Worm (Caenorhabditis elegans): ENCODE results near the gene T06E8.8.

Gene T06E8.8

ce11 chrV:10031384-10032171 is 12.0 kb upstream of the T06E8.8 start (continued):
- TF ChIP-seq nhr-77 (tag; optimal IDR thresholded peaks at IDR 0.05) (no peak), aly-2 (tag; optimal IDR thresholded peaks at IDR 0.05) (no peak), ztf-1 (GFP tag; conservative IDR thresholded peaks at IDR 0.05) (no peak), alr-1 (tag; optimal IDR thresholded peaks at IDR 0.05) (no peak), elt-1 (tag; optimal IDR thresholded peaks at IDR 0.05) (no peak), nhr-237 (tag; optimal IDR thresholded peaks at IDR 0.05) (no peak), ztf-11 (tag; optimal IDR thresholded peaks at IDR 0.05) (no peak), lin-13 (GFP tag; optimal IDR thresholded peaks at IDR 0.05) (peak; percentile 11), Y55F3AM.14 (GFP tag; optimal IDR thresholded peaks at IDR 0.05) (no peak), ceh-16 (tag; optimal IDR thresholded peaks at IDR 0.05) (no peak), fos-1 (tag; optimal IDR thresholded peaks at IDR 0.05) (peak; percentile 87), nhr-10 (tag; optimal IDR thresholded peaks at IDR 0.05) (no peak), lsy-2 (tag; optimal IDR thresholded peaks at IDR 0.05) (peak; percentile 6 to 70), R02D3.7 (tag; optimal IDR thresholded peaks at IDR 0.05) (no peak)

ce11 chrV:10035586-10035985 is 8.0 kb upstream of the T06E8.8 start:
- TF ChIP-seq blmp-1 (tag; optimal IDR thresholded peaks at IDR 0.05; ENCODE audit: insufficient read depth) (peak; percentile 32), fos-1 (tag; optimal IDR thresholded peaks at IDR 0.05) (no peak), nhr-25 (tag; optimal IDR thresholded peaks at IDR 0.05) (peak; percentile 55), lsy-2 (tag; optimal IDR thresholded peaks at IDR 0.05) (peak in 1 of 2 experiments; percentile 17), snpc-4 (tag; optimal IDR thresholded peaks at IDR 0.05) (no peak)

DNA sequence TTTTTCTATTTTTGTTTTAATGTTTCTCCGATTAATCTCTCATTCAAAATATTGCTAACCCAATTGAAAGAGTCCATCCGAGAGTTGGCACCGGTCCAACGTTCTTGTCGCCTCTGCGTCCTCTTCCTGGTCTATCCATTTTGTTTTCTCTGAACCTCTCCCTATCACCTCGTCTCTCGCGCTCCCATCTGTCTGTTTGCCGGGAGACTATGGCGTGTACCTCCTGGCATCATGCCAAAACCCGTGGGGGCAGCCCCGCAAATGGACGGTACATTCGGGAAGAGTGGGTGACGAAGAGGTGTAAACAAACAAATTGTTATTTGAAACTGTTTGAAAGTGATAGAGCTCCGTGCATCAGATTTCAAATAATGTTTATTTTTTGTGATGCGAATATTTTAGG is 7.3 kb upstream of the T06E8.8 start, which contains the start of gene T06E8.2:
TSS of gene T06E8.2 (minus strand) at position 139 of the 400 bp plus-strand sequence.
- TF ChIP-seq sma-3 (GFP tag; optimal IDR thresholded peaks at IDR 0.05) (peak; percentile 43), peb-1 (tag; optimal IDR thresholded peaks at IDR 0.05) (peak; percentile 41), skn-1 (tag; optimal IDR thresholded peaks at IDR 0.05) (no peak), aly-2 (tag; optimal IDR thresholded peaks at IDR 0.05) (no peak), ztf-4 (tag; optimal IDR thresholded peaks at IDR 0.05) (no peak), egl-27 (tag; optimal IDR thresholded peaks at IDR 0.05) (peak; percentile 53), nhr-129 (tag; optimal IDR thresholded peaks at IDR 0.05) (peak; percentile 66), nhr-12 (tag; optimal IDR thresholded peaks at IDR 0.05) (no peak), elt-1 (tag; optimal IDR thresholded peaks at IDR 0.05) (no peak), nhr-25 (tag; optimal IDR thresholded peaks at IDR 0.05) (peak; percentile 7), F13H6.1 (tag; optimal IDR thresholded peaks at IDR 0.05) (peak; percentile 85), lsy-2 (tag; optimal IDR thresholded peaks at IDR 0.05) (peak in 1 of 2 experiments; percentile 69), mbf-1 (tag; optimal IDR thresholded peaks at IDR 0.05) (no peak), zag-1 (tag; optimal IDR thresholded peaks at IDR 0.05) (no peak), sma-9 (GFP tag; optimal IDR thresholded peaks at IDR 0.05) (peak; percentile 84), sma-9 (tag; optimal IDR thresholded peaks at IDR 0.05) (no peak), snpc-4 (tag; optimal IDR thresholded peaks at IDR 0.05) (peak; percentile 33), C34F6.9 (tag; optimal IDR thresholded peaks at IDR 0.05) (peak; percentile 50), nhr-77 (tag; optimal IDR thresholded peaks at IDR 0.05) (no peak), lin-39 (tag; optimal IDR thresholded peaks at IDR 0.05) (no peak), ceh-16 (tag; optimal IDR thresholded peaks at IDR 0.05) (no peak), sem-4 (tag; optimal IDR thresholded peaks at IDR 0.05) (peak; percentile 27)

- TF ChIP-seq nhr-237 (tag; optimal IDR thresholded peaks at IDR 0.05), result no peak
- no peak for TF ChIP-seq nhr-11 (tag; optimal IDR thresholded peaks at IDR 0.05)
- no peak for TF ChIP-seq elt-3 (tag; optimal IDR thresholded peaks at IDR 0.05)
- no peak for TF ChIP-seq nhr-21 (tag; optimal IDR thresholded peaks at IDR 0.05)
- no peak for TF ChIP-seq crh-2 (tag; optimal IDR thresholded peaks at IDR 0.05)
- TF ChIP-seq ama-1 (optimal IDR thresholded peaks at IDR 0.05), result no peak
- TF ChIP-seq ztf-4 (tag; optimal IDR thresholded peaks at IDR 0.05), result no peak
These were observed 6.5 kb upstream of the T06E8.8 start, which contains the start of gene F57A8.1 for ce11 chrV:10037040-10037439. F57A8.1 (plus strand) TSS chrV:10037340.
